Worm (Caenorhabditis elegans) whole organism, L4/young adult: ENCODE data around the gene ZK637.4.

ENCODE experiments used
- W03F9.2 ChIP-seq: fragments of 150-350 bp; optimal IDR thresholded peaks from 2 replicates; lab custom pipeline; 2014; ENCODE audit warnings: missing biosample characterization, missing genetic modification characterization
- dao-5 ChIP-seq: sonication (generic microtip); optimal IDR thresholded peaks from 2 replicates; lab custom pipeline; 2016; ENCODE audit warnings: missing genotype, missing genetic modification characterization, moderate library complexity, missing compliant biosample characterization
- him-1 ChIP-seq: sonication (generic microtip); optimal IDR thresholded peaks from 2 replicates; lab custom pipeline; 2016; ENCODE audit warnings: missing genotype, missing genetic modification reagents, missing genetic modification characterization, missing compliant biosample characterization

DNA sequence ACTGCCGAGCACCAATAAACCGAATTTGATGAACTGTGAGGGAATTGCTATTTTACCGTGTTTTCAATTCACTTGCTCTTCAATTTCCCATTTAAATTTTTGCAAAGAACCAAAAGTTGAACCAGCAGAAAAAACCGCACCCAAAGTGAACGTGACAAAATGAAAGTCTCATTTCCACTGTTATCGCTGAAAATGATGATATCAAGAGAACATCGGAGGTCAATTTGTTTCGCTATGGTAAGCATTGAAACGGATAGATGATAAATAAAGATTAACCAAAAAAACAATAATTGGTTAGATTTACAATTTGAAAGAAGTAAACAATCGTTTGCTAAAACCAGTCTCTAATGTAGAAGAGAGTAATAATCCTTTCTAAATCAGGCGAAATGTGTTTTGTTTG is 32.0 kb downstream of the ZK637.4 start:
- TF ChIP-seq W03F9.2 (tag; lab: Kevin White, UChicago) (no peak), dao-5 (tag; lab: Kevin White, UChicago) (no peak), him-1 (tag; lab: Kevin White, UChicago) (no peak)
